Fruit fly (Drosophila melanogaster): Measurements from ENCODE around the gene Nhe3.

Nhe3 gene

DNA sequence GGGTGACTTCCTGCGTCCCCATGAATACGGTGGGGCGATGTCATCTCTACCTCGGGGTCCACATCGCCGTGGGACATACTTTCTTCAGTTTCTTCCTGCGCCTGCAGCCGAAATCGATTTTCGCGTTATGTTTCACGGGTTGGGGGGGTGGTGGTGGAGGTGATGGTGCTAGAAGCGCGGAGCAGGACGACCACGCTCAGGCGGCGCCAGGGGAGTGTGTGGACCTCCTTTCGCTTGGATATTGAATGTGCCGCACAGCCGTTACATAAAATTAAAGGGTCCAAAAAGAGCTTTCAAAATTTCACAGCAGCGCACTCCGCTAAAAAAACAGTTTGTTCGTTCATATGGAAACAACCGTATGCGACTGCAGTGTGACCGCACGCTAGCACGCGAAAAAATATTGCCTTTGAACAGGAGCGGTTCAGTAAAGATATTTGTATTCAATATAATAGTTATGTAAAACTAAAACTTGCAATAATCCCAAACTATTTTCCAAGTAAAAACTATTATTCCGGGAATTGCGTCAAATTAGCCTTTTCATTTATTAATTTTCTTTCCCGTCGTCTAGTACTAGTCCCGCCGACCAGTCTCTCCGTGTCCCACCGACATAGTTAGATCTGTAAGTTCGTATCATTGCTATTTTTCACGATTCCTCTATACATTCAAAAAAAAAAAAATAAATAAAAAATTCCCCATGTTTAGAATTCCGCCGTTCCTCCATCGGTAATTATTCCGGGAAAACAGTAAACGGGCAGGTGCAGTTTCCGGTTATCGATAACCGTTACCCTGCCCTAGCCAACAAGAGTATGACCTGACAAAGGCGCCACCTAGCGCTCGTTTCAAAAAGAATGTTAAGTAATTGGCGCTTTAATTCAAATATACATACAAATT is at the start of gene Nhe3 (continued):
- TF ChIP-seq CG8290 (GFP tag; optimal IDR thresholded peaks at IDR 0.05), result peak; percentile 92
- peak; percentile 69 to 81 for TF ChIP-seq CG8290 (tag; optimal IDR thresholded peaks at IDR 0.05)
- peak; percentile 41 for TF ChIP-seq Fer2 (tag; optimal IDR thresholded peaks at IDR 0.05)
- peak; percentile 63 for TF ChIP-seq gcm (GFP tag; optimal IDR thresholded peaks at IDR 0.05)
- TF ChIP-seq CG2129 (GFP tag; IDR thresholded peaks at IDR 0.05; ENCODE audit: partially characterized antibody), result no peak
- peak in 1 of 3 experiments; percentile 70 for TF ChIP-seq lola (GFP tag; optimal IDR thresholded peaks at IDR 0.05)
- peak; percentile 36 for TF ChIP-seq CG2202 (tag; optimal IDR thresholded peaks at IDR 0.05)
- peak; percentile 67; the same call in 1 of the 2 replicates for TF ChIP-seq toy (GFP tag; IDR thresholded peaks at IDR 0.05)
- peak; percentile 65 for TF ChIP-seq CrebB (tag; optimal IDR thresholded peaks at IDR 0.05)
- no peak for TF ChIP-seq en (GFP tag; optimal IDR thresholded peaks at IDR 0.05)
- peak; percentile 14 for TF ChIP-seq CG9876 (GFP tag; optimal IDR thresholded peaks at IDR 0.05)
- no peak for TF ChIP-seq kah (GFP tag; optimal IDR thresholded peaks at IDR 0.05)
- TF ChIP-seq CG12299 (tag; optimal IDR thresholded peaks at IDR 0.05), result peak; percentile 67
- TF ChIP-seq h (optimal IDR thresholded peaks at IDR 0.05), result no peak
- peak; percentile 49 for TF ChIP-seq nom (GFP tag; optimal IDR thresholded peaks at IDR 0.05)
- TF ChIP-seq trh (GFP tag; optimal IDR thresholded peaks at IDR 0.05), result peak; percentile 71
- TF ChIP-seq Tbp (GFP tag; optimal IDR thresholded peaks at IDR 0.05), result no peak
- TF ChIP-seq CG17186 (GFP tag; optimal IDR thresholded peaks at IDR 0.05), result peak; percentile 30
- peak; percentile 16 for TF ChIP-seq jing (GFP tag; optimal IDR thresholded peaks at IDR 0.05)
- peak; percentile 74 for TF ChIP-seq CG30020 (tag; optimal IDR thresholded peaks at IDR 0.05)
- peak; percentile 74 for TF ChIP-seq ATbp (GFP tag; optimal IDR thresholded peaks at IDR 0.05)
- TF ChIP-seq CG15696 (tag; optimal IDR thresholded peaks at IDR 0.05), result peak; percentile 72
- TF ChIP-seq CG31365 (tag; optimal IDR thresholded peaks at IDR 0.05), result no peak
- no peak for TF ChIP-seq Kr (GFP tag; optimal IDR thresholded peaks at IDR 0.05)
- TF ChIP-seq Ssrp (tag; optimal IDR thresholded peaks at IDR 0.05), result peak; percentile 84
- no peak for TF ChIP-seq lov (optimal IDR thresholded peaks at IDR 0.05)
- TF ChIP-seq lov (GFP tag; IDR thresholded peaks at IDR 0.05), result peak; percentile 70; the same call in 2 of the 3 replicates
- peak; percentile 88 for TF ChIP-seq Xbp1 (GFP tag; optimal IDR thresholded peaks at IDR 0.05)
- peak; percentile 86 for TF ChIP-seq so (GFP tag; IDR thresholded peaks at IDR 0.05)
- peak; percentile 76 for TF ChIP-seq tio (GFP tag; optimal IDR thresholded peaks at IDR 0.05)
- peak; percentile 71 for TF ChIP-seq CG12744 (GFP tag; optimal IDR thresholded peaks at IDR 0.05)
- TF ChIP-seq tap (tag; optimal IDR thresholded peaks at IDR 0.05), result no peak
- TF ChIP-seq PHDP (tag; optimal IDR thresholded peaks at IDR 0.05), result peak; percentile 71
- no peak; the same call in 2 of the 3 replicates for TF ChIP-seq vnd (GFP tag; IDR thresholded peaks at IDR 0.05; ENCODE audit: partially characterized antibody)
- TF ChIP-seq Max (GFP tag; optimal IDR thresholded peaks at IDR 0.05), result peak; percentile 86
- no peak for TF ChIP-seq cad (GFP tag; optimal IDR thresholded peaks at IDR 0.05)
- peak; percentile 62 for TF ChIP-seq H2.0 (GFP tag; IDR thresholded peaks at IDR 0.05)
- peak; percentile 75 for TF ChIP-seq NfI (GFP tag; optimal IDR thresholded peaks at IDR 0.05)
- peak; percentile 82 for TF ChIP-seq Xrp1 (GFP tag; IDR thresholded peaks at IDR 0.05)
- TF ChIP-seq grau (tag; optimal IDR thresholded peaks at IDR 0.05), result peak; percentile 78
- peak; percentile 78 for TF ChIP-seq Fer1 (GFP tag; optimal IDR thresholded peaks at IDR 0.05)
- TF ChIP-seq Dp (GFP tag; optimal IDR thresholded peaks at IDR 0.05), result peak; percentile 96
- no peak for TF ChIP-seq corto (GFP tag; optimal IDR thresholded peaks at IDR 0.05)
- peak; percentile 79 for TF ChIP-seq bcd (GFP tag; optimal IDR thresholded peaks at IDR 0.05)
- peak; percentile 73 for TF ChIP-seq CG14667 (GFP tag; IDR thresholded peaks at IDR 0.05)
- TF ChIP-seq CG11560 (tag; IDR thresholded peaks at IDR 0.05), result peak; percentile 68; the same call in 2 of the 3 replicates
- TF ChIP-seq Awh (GFP tag; IDR thresholded peaks at IDR 0.05), result peak; percentile 76
- peak; percentile 90 for TF ChIP-seq lilli (GFP tag; optimal IDR thresholded peaks at IDR 0.05)
- TF ChIP-seq CG18011 (GFP tag; optimal IDR thresholded peaks at IDR 0.05), result peak; percentile 54
